Fruit fly (Drosophila melanogaster) whole organism, embryonic: ENCODE results near the gene CG43999.

Source experiments
- Ada2b ChIP-seq: fragments of 200-800 bp; sonication (Bioruptor generic); IDR thresholded peaks from 2 replicates; pipeline ENCODE4 v1.3.6; 2022; ENCODE audit warnings: missing biosample characterization, missing genetic modification characterization
- Atf6 ChIP-seq: fragments of 200-800 bp; sonication (Bioruptor generic); IDR thresholded peaks from 2 replicates; pipeline ENCODE4 v1.3.6; 2022; ENCODE audit warnings: missing biosample characterization, missing genetic modification characterization
- CG11504 ChIP-seq: fragments of 200-800 bp; sonication (Bioruptor generic); optimal IDR thresholded peaks from 3 replicates; lab custom pipeline; 2019; ENCODE audit warnings: missing biosample characterization, mild to moderate bottlenecking, missing genetic modification characterization, moderate library complexity
- CG11723 ChIP-seq: fragments of 200-800 bp; sonication (Bioruptor generic); optimal IDR thresholded peaks from 2 replicates; lab custom pipeline; 2017; ENCODE audit warnings: missing biosample characterization, mild to moderate bottlenecking, missing genetic modification characterization
- CG12391 ChIP-seq: fragments of 200-800 bp; sonication (Bioruptor generic); optimal IDR thresholded peaks from 3 replicates; lab custom pipeline; 2018; ENCODE audit warnings: missing biosample characterization, mild to moderate bottlenecking, missing genetic modification characterization, moderate library complexity
- CG12659 ChIP-seq: fragments of 200-800 bp; sonication (Bioruptor generic); optimal IDR thresholded peaks from 3 replicates; lab custom pipeline; 2017; ENCODE audit warnings: mild to moderate bottlenecking, missing biosample characterization, missing genetic modification reagents, missing genetic modification characterization
- CG12942 ChIP-seq: fragments of 200-800 bp; sonication (Bioruptor generic); optimal IDR thresholded peaks from 3 replicates; lab custom pipeline; 2016; ENCODE audit warnings: missing biosample characterization, missing genetic modification characterization
- CG13123 ChIP-seq: fragments of 200-800 bp; sonication (Bioruptor generic); optimal IDR thresholded peaks from 2 replicates; lab custom pipeline; 2016; ENCODE audit warnings: missing biosample characterization, missing genetic modification characterization
- CG1603 ChIP-seq: fragments of 200-800 bp; sonication (Bioruptor generic); optimal IDR thresholded peaks from 2 replicates; lab custom pipeline; 2019; ENCODE audit warnings: missing biosample characterization, mild to moderate bottlenecking, missing genetic modification characterization, moderate library complexity
- CG16779 ChIP-seq: fragments of 200-800 bp; sonication (Bioruptor generic); IDR thresholded peaks from 2 replicates; pipeline ENCODE4 v1.3.6; 2022; ENCODE audit warnings: missing biosample characterization, missing genetic modification characterization
- CG17829 ChIP-seq: fragments of 200-800 bp; optimal IDR thresholded peaks from 2 replicates; lab custom pipeline; 2019; ENCODE audit warnings: missing biosample characterization, mild to moderate bottlenecking, missing genetic modification characterization, moderate library complexity
- CG2712 ChIP-seq: fragments of 200-800 bp; optimal IDR thresholded peaks from 3 replicates; lab custom pipeline; 2019; ENCODE audit warnings: missing biosample characterization, mild to moderate bottlenecking, missing genetic modification characterization, moderate library complexity
- CG3163 ChIP-seq: fragments of 200-800 bp; sonication (Bioruptor generic); optimal IDR thresholded peaks from 3 replicates; lab custom pipeline; 2016; ENCODE audit warnings: missing biosample characterization, missing genetic modification characterization
- CG3281 ChIP-seq: fragments of 200-800 bp; sonication (Bioruptor generic); optimal IDR thresholded peaks from 3 replicates; lab custom pipeline; 2017; ENCODE audit warnings: missing biosample characterization, mild to moderate bottlenecking, missing genetic modification characterization
- CG6254 ChIP-seq: fragments of 200-800 bp; sonication (Bioruptor generic); optimal IDR thresholded peaks from 3 replicates; lab custom pipeline; 2017; ENCODE audit warnings: mild to moderate bottlenecking, missing biosample characterization, missing genetic modification reagents, missing genetic modification characterization
- CG6689 ChIP-seq: fragments of 200-800 bp; sonication (Bioruptor generic); IDR thresholded peaks from 2 replicates; pipeline ENCODE4 v1.3.6; 2022; ENCODE audit warnings: missing biosample characterization, missing genetic modification characterization
- CG7271 ChIP-seq: fragments of 200-800 bp; sonication (Bioruptor generic); optimal IDR thresholded peaks from 2 replicates; lab custom pipeline; 2018; ENCODE audit warnings: missing biosample characterization, mild to moderate bottlenecking, missing genetic modification characterization, moderate library complexity
- CG8290 ChIP-seq, 3 experiments: fragments of 200-800 bp; sonication (Bioruptor generic); optimal IDR thresholded peaks; 2 replicates each; lab custom pipeline; 2016 to 2019; ENCODE audit warnings: missing biosample characterization in 3 of 3, missing genetic modification characterization in 3 of 3, mild to moderate bottlenecking in 2 of 3, moderate library complexity in 1 of 3
- CoRest ChIP-seq: fragments of 200-800 bp; sonication (Bioruptor generic); optimal IDR thresholded peaks from 3 replicates; lab custom pipeline; 2018; ENCODE audit warnings: missing biosample characterization, mild to moderate bottlenecking, missing genetic modification characterization, moderate library complexity
- CrebB ChIP-seq: fragments of 200-800 bp; sonication (Bioruptor generic); optimal IDR thresholded peaks from 3 replicates; lab custom pipeline; 2018; ENCODE audit warnings: missing biosample characterization, mild to moderate bottlenecking, missing genetic modification characterization
- Dad ChIP-seq: fragments of 200-800 bp; sonication (Bioruptor generic); optimal IDR thresholded peaks from 3 replicates; lab custom pipeline; 2016; ENCODE audit warnings: missing biosample characterization, missing genetic modification characterization
- E2f1 ChIP-seq: fragments of 200-800 bp; sonication (Bioruptor generic); IDR thresholded peaks from 2 replicates; pipeline ENCODE4 v1.3.6; 2022; ENCODE audit warnings: missing biosample characterization, missing genetic modification characterization
- H15 ChIP-seq: fragments of 200-800 bp; sonication (Bioruptor generic); IDR thresholded peaks from 3 replicates; pipeline ENCODE4 v1.3.6; 2022; ENCODE audit warnings: missing biosample characterization, missing genetic modification characterization
- H2.0 ChIP-seq: fragments of 200-800 bp; sonication (Bioruptor generic); IDR thresholded peaks from 2 replicates; pipeline ENCODE4 v1.3.6; 2022; ENCODE audit warnings: missing biosample characterization, missing genetic modification characterization
- HLH3B ChIP-seq: fragments of 200-800 bp; sonication (Bioruptor generic); IDR thresholded peaks from 2 replicates; pipeline ENCODE4 v1.3.6; 2022; ENCODE audit warnings: missing biosample characterization, missing genetic modification characterization
- Hey ChIP-seq: fragments of 200-800 bp; sonication (Bioruptor generic); optimal IDR thresholded peaks from 3 replicates; lab custom pipeline; 2018; ENCODE audit warnings: missing biosample characterization, mild to moderate bottlenecking, missing genetic modification characterization
- Hr51 ChIP-seq, 2 experiments: fragments of 200-800 bp; sonication (Bioruptor generic); optimal IDR thresholded peaks; 2 replicates in 1 of 2; 3 replicates in 1 of 2; lab custom pipeline; 2016 to 2018; ENCODE audit warnings: missing biosample characterization in 2 of 2, missing genetic modification characterization in 2 of 2, mild to moderate bottlenecking in 1 of 2, moderate library complexity in 1 of 2
- Hsf ChIP-seq: fragments of 200-800 bp; sonication (Bioruptor generic); optimal IDR thresholded peaks from 3 replicates; lab custom pipeline; 2016; ENCODE audit warnings: missing biosample characterization, missing genetic modification characterization
- PHDP ChIP-seq: fragments of 200-800 bp; sonication (Bioruptor generic); optimal IDR thresholded peaks from 3 replicates; lab custom pipeline; 2018; ENCODE audit warnings: missing biosample characterization, mild to moderate bottlenecking, missing genetic modification characterization, moderate library complexity
- Ravus ChIP-seq: fragments of 200-800 bp; sonication (Bioruptor generic); IDR thresholded peaks from 2 replicates; pipeline ENCODE4 v1.3.6; 2022; ENCODE audit warnings: missing biosample characterization, missing genetic modification characterization
- Rx ChIP-seq: fragments of 200-800 bp; sonication (Bioruptor generic); IDR thresholded peaks from 2 replicates; pipeline ENCODE4 v1.3.6; 2022; ENCODE audit warnings: missing biosample characterization, missing genetic modification characterization
- amos ChIP-seq: fragments of 200-800 bp; sonication (Bioruptor generic); IDR thresholded peaks from 2 replicates; pipeline ENCODE4 v1.3.6; 2022; ENCODE audit warnings: missing biosample characterization, missing genetic modification characterization; ENCODE audit not compliant: partially characterized antibody
- bbx ChIP-seq: fragments of 200-800 bp; sonication (Bioruptor generic); IDR thresholded peaks from 2 replicates; pipeline ENCODE4 v1.3.6; 2022; ENCODE audit warnings: missing biosample characterization, missing genetic modification characterization; ENCODE audit not compliant: partially characterized antibody
- btn ChIP-seq: fragments of 200-800 bp; sonication (Bioruptor generic); optimal IDR thresholded peaks from 2 replicates; lab custom pipeline; 2016; ENCODE audit warnings: missing biosample characterization, missing genetic modification characterization
- ci ChIP-seq: fragments of 200-800 bp; sonication (Bioruptor generic); IDR thresholded peaks from 3 replicates; pipeline ENCODE4 v1.3.6; 2022; ENCODE audit warnings: missing biosample characterization, missing genetic modification characterization
- da ChIP-seq: fragments of 200-800 bp; sonication (Bioruptor generic); optimal IDR thresholded peaks from 2 replicates; lab custom pipeline; 2016; ENCODE audit warnings: missing biosample characterization, missing genetic modification characterization
- dysf ChIP-seq: fragments of 200-800 bp; sonication (Bioruptor generic); IDR thresholded peaks from 3 replicates; pipeline ENCODE4 v1.3.6; 2022; ENCODE audit warnings: missing biosample characterization, missing genetic modification characterization
- exex ChIP-seq: fragments of 200-800 bp; sonication (Bioruptor generic); optimal IDR thresholded peaks from 4 replicates; lab custom pipeline; 2018; ENCODE audit warnings: missing biosample characterization, mild to moderate bottlenecking, missing genetic modification characterization, moderate library complexity
- hkb ChIP-seq, 2 experiments: fragments of 200-800 bp in 1 of 2; fragments of >200 bp in 1 of 2; sonication (Bioruptor generic) in 1 of 2; IDR thresholded peaks in 1 of 2; optimal IDR thresholded peaks in 1 of 2; 2 replicates each; pipeline versions ENCODE4 v1.3.6 to Lab custom; 2017 to 2022; ENCODE audit warnings: missing biosample characterization in 1 of 2, missing genetic modification characterization in 1 of 2
- p53 ChIP-seq: fragments of 200-800 bp; sonication (Bioruptor generic); optimal IDR thresholded peaks from 2 replicates; lab custom pipeline; 2016; ENCODE audit warnings: missing biosample characterization, missing genetic modification characterization
- phol ChIP-seq: fragments of 200-800 bp; sonication (Bioruptor generic); optimal IDR thresholded peaks from 3 replicates; lab custom pipeline; 2018; ENCODE audit warnings: missing biosample characterization, mild to moderate bottlenecking, missing genetic modification characterization, moderate library complexity
- prd ChIP-seq, 3 experiments: fragments of >200 bp in 2 of 3; fragments of 200-800 bp in 1 of 3; sonication (Bioruptor generic) in 1 of 3; optimal IDR thresholded peaks in 2 of 3; IDR thresholded peaks in 1 of 3; 2 replicates in 2 of 3; 3 replicates in 1 of 3; pipeline versions ENCODE4 v1.3.6 to Lab custom; 2017 to 2022; ENCODE audit warnings: missing biosample characterization in 1 of 3, missing genetic modification characterization in 1 of 3
- pum ChIP-seq: fragments of 200-800 bp; sonication (Bioruptor generic); optimal IDR thresholded peaks from 2 replicates; lab custom pipeline; 2016; ENCODE audit warnings: missing biosample characterization, missing genetic modification characterization
- ranshi ChIP-seq: fragments of 200-800 bp; sonication (Bioruptor generic); IDR thresholded peaks from 2 replicates; pipeline ENCODE4 v1.3.6; 2022; ENCODE audit warnings: missing biosample characterization, missing genetic modification characterization
- row ChIP-seq: fragments of 200-800 bp; sonication (Bioruptor generic); IDR thresholded peaks from 3 replicates; pipeline ENCODE4 v1.3.6; 2022; ENCODE audit warnings: missing biosample characterization, missing genetic modification characterization
- ssp ChIP-seq: fragments of 200-800 bp; sonication (Bioruptor generic); IDR thresholded peaks from 2 replicates; pipeline ENCODE4 v1.3.6; 2022; ENCODE audit warnings: missing biosample characterization, missing genetic modification characterization
- vvl ChIP-seq: fragments of 200-800 bp; sonication (Bioruptor generic); IDR thresholded peaks from 2 replicates; pipeline ENCODE4 v1.3.6; 2022; ENCODE audit warnings: missing biosample characterization, missing genetic modification characterization
- wek ChIP-seq: fragments of 200-800 bp; sonication (Bioruptor generic); optimal IDR thresholded peaks from 3 replicates; lab custom pipeline; 2018; ENCODE audit warnings: missing biosample characterization, mild to moderate bottlenecking, missing genetic modification characterization, moderate library complexity
- zen2 ChIP-seq: fragments of 200-800 bp; sonication (Bioruptor generic); IDR thresholded peaks from 3 replicates; pipeline ENCODE4 v1.3.6; 2022; ENCODE audit warnings: missing biosample characterization, missing genetic modification characterization; ENCODE audit not compliant: partially characterized antibody

Gene CG43999

dm6 chr3R:23915042-23915428 lies 13.8 kb downstream of the CG43999 start (continued):
- TF ChIP-seq CG12391 (tag; lab: Kevin White, UChicago) (peak; percentile 31), Ravus (peak; percentile 19; the same call in 1 of the 2 replicates), CG12659 (GFP tag; lab: Kevin White, UChicago) (no peak), btn (no peak), da (GFP tag; lab: Kevin White, UChicago) (no peak), Dad (GFP tag; lab: Kevin White, UChicago) (no peak), amos (no peak), Hey (no peak), CG6254 (GFP tag; lab: Kevin White, UChicago) (peak; percentile 2), CG7271 (tag; lab: Kevin White, UChicago) (no peak), HLH3B (GFP tag; lab: Robert Waterston, UW) (peak; percentile 37; the same call in 1 of the 2 replicates), row (GFP tag; lab: Robert Waterston, UW) (peak; percentile 52; the same call in 2 of the 3 replicates), dysf (GFP tag; lab: Robert Waterston, UW) (peak; percentile 36; the same call in 2 of the 3 replicates), PHDP (peak; percentile 5), bbx (no peak), Hsf (GFP tag; lab: Kevin White, UChicago) (no peak), ssp (GFP tag; lab: Robert Waterston, UW) (peak; percentile 10; the same call in 1 of the 2 replicates), Ada2b (GFP tag; lab: Robert Waterston, UW) (peak; percentile 42; the same call in 1 of the 2 replicates), pum (GFP tag; lab: Kevin White, UChicago) (no peak), CoRest (tag; lab: Kevin White, UChicago) (no peak), phol (peak; percentile 20), vvl (GFP tag; lab: Robert Waterston, UW) (peak; percentile 65), CG3163 (GFP tag; lab: Kevin White, UChicago) (no peak), CG3281 (GFP tag; lab: Kevin White, UChicago) (peak; percentile 31), CG17829 (tag; lab: Kevin White, UChicago) (peak; percentile 2), prd (optimal IDR thresholded peaks at IDR 0.05; lab: Kevin White, UChicago) (no peak), prd (GFP tag; IDR thresholded peaks at IDR 0.05; lab: Robert Waterston, UW) (peak; percentile 55; the same call in 2 of the 3 replicates), p53 (GFP tag; lab: Kevin White, UChicago) (no peak), wek (no peak), CG8290 (GFP tag; optimal IDR thresholded peaks at IDR 0.05; lab: Kevin White, UChicago) (no peak), CG8290 (tag; optimal IDR thresholded peaks at IDR 0.05; lab: Kevin White, UChicago) (peak in 1 of 2 experiments; percentile 31), H2.0 (peak; percentile 51; the same call in 1 of the 2 replicates), Rx (no peak), exex (no peak), H15 (0 out of 3 replicates have a peak, but pooled peaks have one; percentile 26), CG13123 (no peak), zen2 (GFP tag; lab: Robert Waterston, UW) (no peak), CG12942 (GFP tag; lab: Kevin White, UChicago) (no peak), E2f1 (GFP tag; lab: Robert Waterston, UW) (peak; percentile 34; the same call in 1 of the 2 replicates), ranshi (GFP tag; lab: Robert Waterston, UW) (peak; percentile 38; the same call in 1 of the 2 replicates), Hr51 (GFP tag; optimal IDR thresholded peaks at IDR 0.05; lab: Kevin White, UChicago) (peak in 1 of 2 experiments; percentile 36), CG1603 (tag; lab: Kevin White, UChicago) (peak; percentile 58), hkb (optimal IDR thresholded peaks at IDR 0.05; lab: Kevin White, UChicago) (no peak), hkb (GFP tag; IDR thresholded peaks at IDR 0.05; lab: Robert Waterston, UW) (peak; percentile 53), ci (GFP tag; lab: Robert Waterston, UW) (0 out of 3 replicates have a peak, but pooled peaks have one; percentile 41), CG11504 (tag; lab: Kevin White, UChicago) (peak; percentile 54), CG6689 (GFP tag; lab: Robert Waterston, UW) (peak; percentile 26; the same call in 1 of the 2 replicates), CG2712 (peak; percentile 47), CrebB (tag; lab: Kevin White, UChicago) (no peak), Atf6 (peak; percentile 82), CG11723 (GFP tag; lab: Kevin White, UChicago) (no peak), CG16779 (GFP tag; lab: Robert Waterston, UW) (no peak)
